ENCODE assay signal across 4 fruit fly cellular contexts in genomic region chrX:15860479-15860878, dm6.
A peak's percentile ranks its signal among the peaks of the same experiment; 100 is the strongest.
TF ChIP-seq lines count a peak whose summit lies in the region.

No protein-coding gene starts in this region.

TF ChIP-seq in whole organism, adult, 20 proteins besides CTCF, POLR2A, EP300 and RAD21 (continued from another document):
- TF ChIP-seq Crg-1 (GFP tag; optimal IDR thresholded peaks at IDR 0.05; lab: Kevin White, UChicago) (no peak), cnc (optimal IDR thresholded peaks at IDR 0.05; lab: Kevin White, UChicago) (no peak), bab1 (GFP tag; optimal IDR thresholded peaks at IDR 0.05; lab: Kevin White, UChicago) (peak; percentile 45)

TF ChIP-seq in whole organism, embryonic, 481 proteins besides CTCF, POLR2A, EP300 and RAD21 (continued from another document and continues in another):
- peak; percentile 27 for TF ChIP-seq Myb (GFP tag; optimal IDR thresholded peaks at IDR 0.05; lab: Kevin White, UChicago)
- peak; percentile 44 for TF ChIP-seq CG32532 (GFP tag; IDR thresholded peaks at IDR 0.05; lab: Robert Waterston, UW)
- no peak for TF ChIP-seq Nf-YA (GFP tag; IDR thresholded peaks at IDR 0.05; lab: Robert Waterston, UW)
- peak; percentile 49 for TF ChIP-seq vvl (GFP tag; IDR thresholded peaks at IDR 0.05; lab: Robert Waterston, UW)
- peak; percentile 8 for TF ChIP-seq CG18262 (tag; optimal IDR thresholded peaks at IDR 0.05; lab: Kevin White, UChicago)
- no peak for TF ChIP-seq bowl (GFP tag; IDR thresholded peaks at IDR 0.05; lab: Robert Waterston, UW)
- TF ChIP-seq Hr51 (GFP tag; optimal IDR thresholded peaks at IDR 0.05; lab: Kevin White, UChicago): no peak
- TF ChIP-seq MTF-1 (GFP tag; optimal IDR thresholded peaks at IDR 0.05; lab: Kevin White, UChicago; ENCODE audit: borderline replicate concordance): peak; percentile 81
- peak; percentile 82 for TF ChIP-seq CG2199 (GFP tag; IDR thresholded peaks at IDR 0.05; lab: Robert Waterston, UW)
- TF ChIP-seq Side (GFP tag; optimal IDR thresholded peaks at IDR 0.05; lab: Kevin White, UChicago): no peak
- no peak for TF ChIP-seq fd96Cb (tag; optimal IDR thresholded peaks at IDR 0.05; lab: Kevin White, UChicago)
- peak; percentile 6 for TF ChIP-seq chn (GFP tag; optimal IDR thresholded peaks at IDR 0.05; lab: Kevin White, UChicago)
- TF ChIP-seq ato (GFP tag; IDR thresholded peaks at IDR 0.05; lab: Robert Waterston, UW; ENCODE audit: partially characterized antibody): peak; percentile 41; the same call in 1 of the 2 replicates
- TF ChIP-seq Rfx (GFP tag; IDR thresholded peaks at IDR 0.05; lab: Robert Waterston, UW): peak; percentile 44; the same call in 1 of the 2 replicates
- no peak for TF ChIP-seq wor (GFP tag; IDR thresholded peaks at IDR 0.05; lab: Robert Waterston, UW)
- no peak for TF ChIP-seq CG3995 (GFP tag; optimal IDR thresholded peaks at IDR 0.05; lab: Kevin White, UChicago)
- TF ChIP-seq zfh1 (GFP tag; IDR thresholded peaks at IDR 0.05; lab: Robert Waterston, UW): 0 out of 3 replicates have a peak, but pooled peaks have one; percentile 31
- peak; percentile 45; the same call in 1 of the 2 replicates for TF ChIP-seq Atf6 (GFP tag; IDR thresholded peaks at IDR 0.05; lab: Robert Waterston, UW)
- TF ChIP-seq danr (GFP tag; IDR thresholded peaks at IDR 0.05; lab: Robert Waterston, UW): no peak
- no peak for TF ChIP-seq kay (GFP tag; optimal IDR thresholded peaks at IDR 0.05; lab: Kevin White, UChicago)
- TF ChIP-seq CG34224 (GFP tag; IDR thresholded peaks at IDR 0.05; lab: Robert Waterston, UW; ENCODE audit: partially characterized antibody): peak; percentile 6; the same call in 1 of the 3 replicates
- no peak for TF ChIP-seq Lim3 (GFP tag; IDR thresholded peaks at IDR 0.05; lab: Robert Waterston, UW)
- TF ChIP-seq jumu (GFP tag; optimal IDR thresholded peaks at IDR 0.05; lab: Kevin White, UChicago): no peak
- TF ChIP-seq Blimp-1 (GFP tag; optimal IDR thresholded peaks at IDR 0.05; lab: Kevin White, UChicago): no peak
- TF ChIP-seq CG13287 (GFP tag; IDR thresholded peaks at IDR 0.05; lab: Robert Waterston, UW; ENCODE audit: partially characterized antibody): peak; percentile 25
- no peak for TF ChIP-seq CG8290 (GFP tag; optimal IDR thresholded peaks at IDR 0.05; lab: Kevin White, UChicago)
- TF ChIP-seq CG8290 (tag; optimal IDR thresholded peaks at IDR 0.05; lab: Kevin White, UChicago): peak in 1 of 2 experiments; percentile 77
- TF ChIP-seq Hand (GFP tag; optimal IDR thresholded peaks at IDR 0.05; lab: Kevin White, UChicago): no peak
- TF ChIP-seq CG6791 (GFP tag; IDR thresholded peaks at IDR 0.05; lab: Robert Waterston, UW; ENCODE audit: partially characterized antibody): 0 out of 3 replicates have a peak, but pooled peaks have one; percentile 27
- no peak for TF ChIP-seq lmd (GFP tag; IDR thresholded peaks at IDR 0.05; lab: Robert Waterston, UW)
- no peak for TF ChIP-seq Stat92E (GFP tag; optimal IDR thresholded peaks at IDR 0.05; lab: Kevin White, UChicago)
- TF ChIP-seq dysf (GFP tag; IDR thresholded peaks at IDR 0.05; lab: Robert Waterston, UW): no peak; the same call in 2 of the 3 replicates
- TF ChIP-seq Hsf (GFP tag; optimal IDR thresholded peaks at IDR 0.05; lab: Kevin White, UChicago): no peak
- TF ChIP-seq Hr78 (GFP tag; optimal IDR thresholded peaks at IDR 0.05; lab: Kevin White, UChicago): no peak
- no peak for TF ChIP-seq Aef1 (GFP tag; IDR thresholded peaks at IDR 0.05; lab: Robert Waterston, UW)
- TF ChIP-seq CG1647 (GFP tag; optimal IDR thresholded peaks at IDR 0.05; lab: Kevin White, UChicago): no peak
- TF ChIP-seq abd-A (tag; optimal IDR thresholded peaks at IDR 0.05; lab: Kevin White, UChicago): peak; percentile 63
- no peak for TF ChIP-seq Meics (GFP tag; optimal IDR thresholded peaks at IDR 0.05; lab: Kevin White, UChicago)
- TF ChIP-seq Hmx (GFP tag; optimal IDR thresholded peaks at IDR 0.05; lab: Kevin White, UChicago): no peak
- 0 out of 2 replicates have a peak, but pooled peaks have one; percentile 21 for TF ChIP-seq CG8765 (GFP tag; IDR thresholded peaks at IDR 0.05; lab: Robert Waterston, UW)
- peak; percentile 26 for TF ChIP-seq CG10147 (GFP tag; optimal IDR thresholded peaks at IDR 0.05; lab: Kevin White, UChicago)

TF ChIP-seq in whole organism, prepupa, 60 proteins besides CTCF, POLR2A, EP300 and RAD21 (continued from another document):
- TF ChIP-seq fd85E (GFP tag; optimal IDR thresholded peaks at IDR 0.05; lab: Kevin White, UChicago) (no peak), CG8319 (GFP tag; optimal IDR thresholded peaks at IDR 0.05; lab: Kevin White, UChicago) (peak; percentile 10), cyc (GFP tag; optimal IDR thresholded peaks at IDR 0.05; lab: Kevin White, UChicago) (no peak), eg (GFP tag; IDR thresholded peaks at IDR 0.05; lab: Robert Waterston, UW) (no peak; the same call in 2 of the 3 replicates), CG1621 (tag; optimal IDR thresholded peaks at IDR 0.05; lab: Kevin White, UChicago) (peak; percentile 65), CG32006 (GFP tag; optimal IDR thresholded peaks at IDR 0.05; lab: Kevin White, UChicago) (peak; percentile 54), CG16779 (tag; optimal IDR thresholded peaks at IDR 0.05; lab: Kevin White, UChicago) (peak; percentile 70), Hr4 (GFP tag; optimal IDR thresholded peaks at IDR 0.05; lab: Kevin White, UChicago) (no peak), Eip75B (GFP tag; optimal IDR thresholded peaks at IDR 0.05; lab: Kevin White, UChicago) (peak; percentile 69), fkh (GFP tag; optimal IDR thresholded peaks at IDR 0.05; lab: Kevin White, UChicago) (peak; percentile 24), CG9139 (GFP tag; optimal IDR thresholded peaks at IDR 0.05; lab: Kevin White, UChicago) (peak; percentile 77), salr (GFP tag; optimal IDR thresholded peaks at IDR 0.05; lab: Kevin White, UChicago) (peak in 1 of 2 experiments; percentile 45), CG15336 (GFP tag; IDR thresholded peaks at IDR 0.05; lab: Robert Waterston, UW) (peak; percentile 56), Sox14 (GFP tag; optimal IDR thresholded peaks at IDR 0.05; lab: Kevin White, UChicago) (peak; percentile 86), Ets21C (GFP tag; optimal IDR thresholded peaks at IDR 0.05; lab: Kevin White, UChicago) (no peak), Blimp-1 (GFP tag; optimal IDR thresholded peaks at IDR 0.05; lab: Kevin White, UChicago) (peak; percentile 29), svp (GFP tag; lab: Kevin White, UChicago) (peak; percentile 90), CG8632 (GFP tag; optimal IDR thresholded peaks at IDR 0.05; lab: Kevin White, UChicago) (peak; percentile 36), CG6163 (GFP tag; IDR thresholded peaks at IDR 0.05; lab: Robert Waterston, UW) (peak; percentile 84), lz (GFP tag; optimal IDR thresholded peaks at IDR 0.05; lab: Kevin White, UChicago) (peak; percentile 20), Gug (GFP tag; IDR thresholded peaks at IDR 0.05; lab: Robert Waterston, UW) (peak; percentile 43), dsx (GFP tag; optimal IDR thresholded peaks at IDR 0.05; lab: Kevin White, UChicago; ENCODE audit: poor library complexity, severe bottlenecking) (peak; percentile 62), achi (GFP tag; optimal IDR thresholded peaks at IDR 0.05; lab: Kevin White, UChicago) (peak; percentile 36), Ets96B (tag; optimal IDR thresholded peaks at IDR 0.05; lab: Kevin White, UChicago) (peak; percentile 51), CG31627 (GFP tag; optimal IDR thresholded peaks at IDR 0.05; lab: Kevin White, UChicago) (no peak), CG6276 (GFP tag; optimal IDR thresholded peaks at IDR 0.05; lab: Kevin White, UChicago) (peak; percentile 62), pdm3 (GFP tag; optimal IDR thresholded peaks at IDR 0.05; lab: Kevin White, UChicago) (peak; percentile 26), Sox102F (GFP tag; optimal IDR thresholded peaks at IDR 0.05; lab: Kevin White, UChicago) (peak; percentile 33), CG11762 (GFP tag; optimal IDR thresholded peaks at IDR 0.05; lab: Kevin White, UChicago; ENCODE audit: insufficient read depth) (no peak), CG3919 (GFP tag; optimal IDR thresholded peaks at IDR 0.05; lab: Kevin White, UChicago) (peak; percentile 42), Lpt (GFP tag; optimal IDR thresholded peaks at IDR 0.05; lab: Kevin White, UChicago) (peak; percentile 67), CG4318 (GFP tag; optimal IDR thresholded peaks at IDR 0.05; lab: Kevin White, UChicago) (no peak), CG10631 (GFP tag; optimal IDR thresholded peaks at IDR 0.05; lab: Kevin White, UChicago) (no peak), CG6792 (GFP tag; optimal IDR thresholded peaks at IDR 0.05; lab: Kevin White, UChicago) (no peak), CG34406 (GFP tag; optimal IDR thresholded peaks at IDR 0.05; lab: Kevin White, UChicago) (peak; percentile 44), dac (GFP tag; optimal IDR thresholded peaks at IDR 0.05; lab: Kevin White, UChicago) (peak; percentile 40), OdsH (GFP tag; optimal IDR thresholded peaks at IDR 0.05; lab: Kevin White, UChicago) (no peak), fd59A (GFP tag; optimal IDR thresholded peaks at IDR 0.05; lab: Kevin White, UChicago) (peak; percentile 42), esn (GFP tag; optimal IDR thresholded peaks at IDR 0.05; lab: Kevin White, UChicago) (peak; percentile 15), vri (GFP tag; optimal IDR thresholded peaks at IDR 0.05; lab: Kevin White, UChicago) (peak; percentile 64), Hr38 (GFP tag; optimal IDR thresholded peaks at IDR 0.05; lab: Kevin White, UChicago) (no peak)

TF ChIP-seq in whole organism, pupa, 21 proteins besides CTCF, POLR2A, EP300 and RAD21 (continued from another document):
- TF ChIP-seq rn (GFP tag; IDR thresholded peaks at IDR 0.05; lab: Robert Waterston, UW): 0 out of 2 replicates have a peak, but pooled peaks have one; percentile 42
